Worm (Caenorhabditis elegans) whole organism, young adult: ENCODE data around the gene C23H3.5.

Experiments used
- B0336.3 ChIP-seq: fragments of 200-800 bp; sonication (Bioruptor generic); IDR thresholded peaks from 2 replicates; pipeline ENCODE4 v1.3.6; 2022; ENCODE audit warnings: missing genetic modification characterization, missing compliant biosample characterization
- C06A6.2 ChIP-seq: fragments of 200-800 bp; sonication (Bioruptor generic); conservative IDR thresholded peaks from 2 replicates; pipeline ENCODE4 v1.3.6; 2022; ENCODE audit warnings: missing genetic modification characterization, missing compliant biosample characterization
- C17E4.6 ChIP-seq: fragments of 200-800 bp; sonication (Bioruptor generic); IDR thresholded peaks from 2 replicates; pipeline ENCODE4 v1.3.6; 2022; ENCODE audit warnings: missing genetic modification reagents, missing genetic modification characterization, missing compliant biosample characterization
- D2030.7 ChIP-seq: fragments of 200-800 bp; sonication (Bioruptor generic); IDR thresholded peaks from 2 replicates; pipeline ENCODE4 v1.3.6; 2022; ENCODE audit warnings: missing genetic modification reagents, missing genetic modification characterization, missing compliant biosample characterization
- F23B12.7 ChIP-seq: sonication (generic microtip); optimal IDR thresholded peaks from 2 replicates; lab custom pipeline; 2017; ENCODE audit warnings: missing genetic modification characterization, mild to moderate bottlenecking, missing compliant biosample characterization, antibody characterized with exemption, moderate library complexity; ENCODE audit not compliant: insufficient read depth
- F37B4.10 ChIP-seq: fragments of 200-800 bp; sonication (Bioruptor generic); IDR thresholded peaks from 2 replicates; pipeline ENCODE4 v1.3.6; 2022; ENCODE audit warnings: missing genetic modification characterization, missing compliant biosample characterization
- F39B2.1 ChIP-seq: fragments of 200-800 bp; sonication (Bioruptor generic); IDR thresholded peaks from 2 replicates; pipeline ENCODE4 v1.3.6; 2022; ENCODE audit warnings: missing genetic modification reagents, missing genetic modification characterization, missing compliant biosample characterization
- K11D2.4 ChIP-seq: fragments of 200-800 bp; sonication (Bioruptor generic); IDR thresholded peaks from 2 replicates; pipeline ENCODE4 v1.3.6; 2022; ENCODE audit warnings: missing genetic modification reagents, missing genetic modification characterization, missing compliant biosample characterization
- K12H6.12 ChIP-seq: fragments of 200-800 bp; sonication (Bioruptor generic); optimal IDR thresholded peaks from 2 replicates; lab custom pipeline; 2018; ENCODE audit warnings: mild to moderate bottlenecking, missing genetic modification characterization, missing compliant biosample characterization
- T07F8.4 ChIP-seq: sonication (generic microtip); optimal IDR thresholded peaks from 2 replicates; lab custom pipeline; 2016; ENCODE audit warnings: mild to moderate bottlenecking, missing genetic modification characterization, moderate library complexity, missing compliant biosample characterization
- T26A5.8 ChIP-seq: sonication (generic microtip); optimal IDR thresholded peaks from 2 replicates; lab custom pipeline; 2016; ENCODE audit warnings: missing genetic modification characterization, missing compliant biosample characterization
- Y53F4B.3 ChIP-seq: fragments of 200-800 bp; sonication (Bioruptor generic); IDR thresholded peaks from 2 replicates; pipeline ENCODE4 v1.3.6; 2022; ENCODE audit warnings: missing genetic modification reagents, missing genetic modification characterization, missing compliant biosample characterization
- Y95B8A.8 ChIP-seq: fragments of 200-800 bp; sonication (Bioruptor generic); IDR thresholded peaks from 2 replicates; pipeline ENCODE4 v1.3.6; 2022; ENCODE audit warnings: missing genetic modification reagents, missing genetic modification characterization, missing compliant biosample characterization
- ZK185.1 ChIP-seq: sonication (generic microtip); optimal IDR thresholded peaks from 2 replicates; lab custom pipeline; 2016; ENCODE audit warnings: mild to moderate bottlenecking, missing genetic modification characterization, missing compliant biosample characterization; ENCODE audit not compliant: poor library complexity, severe bottlenecking
- akir-1 ChIP-seq: fragments of 200-800 bp; sonication (Bioruptor generic); optimal IDR thresholded peaks from 2 replicates; lab custom pipeline; 2018; ENCODE audit warnings: mild to moderate bottlenecking, missing genetic modification characterization, moderate library complexity, missing compliant biosample characterization
- ama-1 ChIP-seq, 3 experiments: fragments of 150-350 bp in 1 of 3; sonication (generic microtip) in 2 of 3; optimal IDR thresholded peaks; 2 replicates each; lab custom pipeline; 2014 to 2018; ENCODE audit warnings: missing biosample characterization in 2 of 3, missing genetic modification characterization in 2 of 3, missing genetic modification reagents in 2 of 3
- atf-7 ChIP-seq: sonication (generic microtip); optimal IDR thresholded peaks from 2 replicates; lab custom pipeline; 2017; ENCODE audit warnings: mild to moderate bottlenecking, missing genetic modification characterization, missing compliant biosample characterization
- athp-1 ChIP-seq: sonication (generic microtip); optimal IDR thresholded peaks from 2 replicates; lab custom pipeline; 2017; ENCODE audit warnings: mild to moderate bottlenecking, missing genetic modification characterization, missing compliant biosample characterization
- attf-5 ChIP-seq: fragments of 200-800 bp; sonication (Bioruptor generic); optimal IDR thresholded peaks from 2 replicates; lab custom pipeline; 2018; ENCODE audit warnings: mild to moderate bottlenecking, missing genetic modification characterization, missing compliant biosample characterization
- bed-2 ChIP-seq: fragments of 200-800 bp; sonication (Bioruptor generic); IDR thresholded peaks from 2 replicates; pipeline ENCODE4 v1.3.6; 2022; ENCODE audit warnings: missing genetic modification reagents, missing genetic modification characterization, missing compliant biosample characterization
- ceh-27 ChIP-seq: fragments of 200-800 bp; sonication (Bioruptor generic); optimal IDR thresholded peaks from 2 replicates; lab custom pipeline; 2018; ENCODE audit warnings: mild to moderate bottlenecking, missing genetic modification characterization, moderate library complexity, missing compliant biosample characterization
- ceh-58 ChIP-seq: fragments of 200-800 bp; sonication (Bioruptor generic); IDR thresholded peaks from 2 replicates; pipeline ENCODE4 v1.3.6; 2022; ENCODE audit warnings: missing genetic modification characterization, missing compliant biosample characterization
- ceh-79 ChIP-seq: sonication (generic microtip); optimal IDR thresholded peaks from 2 replicates; lab custom pipeline; 2017; ENCODE audit warnings: mild to moderate bottlenecking, missing genetic modification characterization, missing compliant biosample characterization
- chd-7 ChIP-seq: sonication (generic microtip); optimal IDR thresholded peaks from 2 replicates; lab custom pipeline; 2016; ENCODE audit warnings: mild to moderate bottlenecking, missing genetic modification characterization, moderate library complexity, missing compliant biosample characterization
- die-1 ChIP-seq: sonication (generic microtip); optimal IDR thresholded peaks from 2 replicates; lab custom pipeline; 2016; ENCODE audit warnings: missing genotype, mild to moderate bottlenecking, missing genetic modification characterization, missing compliant biosample characterization
- dox-1 ChIP-seq: fragments of 200-800 bp; sonication (Bioruptor generic); IDR thresholded peaks from 2 replicates; pipeline ENCODE4 v1.3.6; 2022; ENCODE audit warnings: missing genetic modification reagents, missing genetic modification characterization, missing compliant biosample characterization
- dpl-1 ChIP-seq: fragments of 150-350 bp; optimal IDR thresholded peaks from 2 replicates; lab custom pipeline; 2014; ENCODE audit warnings: missing biosample characterization, missing genetic modification reagents, missing genetic modification characterization
- ekl-4 ChIP-seq: fragments of 200-800 bp; sonication (Bioruptor generic); IDR thresholded peaks from 2 replicates; pipeline ENCODE4 v1.3.6; 2022; ENCODE audit warnings: missing genetic modification reagents, missing genetic modification characterization, missing compliant biosample characterization
- him-1 ChIP-seq: sonication (generic microtip); optimal IDR thresholded peaks from 2 replicates; lab custom pipeline; 2016; ENCODE audit warnings: missing genotype, missing genetic modification reagents, missing genetic modification characterization, missing compliant biosample characterization
- hlh-26 ChIP-seq: fragments of 200-800 bp; sonication (Bioruptor generic); conservative IDR thresholded peaks from 2 replicates; pipeline ENCODE4 v1.3.6; 2022; ENCODE audit warnings: missing genetic modification reagents, missing genetic modification characterization, missing compliant biosample characterization
- hrde-1 ChIP-seq: sonication (generic microtip); optimal IDR thresholded peaks from 2 replicates; lab custom pipeline; 2016; ENCODE audit warnings: missing genetic modification characterization, mild to moderate bottlenecking, missing compliant biosample characterization, moderate library complexity, missing genotype, missing genetic modification reagents, borderline replicate concordance
- hsf-1 ChIP-seq: fragments of 200-800 bp; sonication (Bioruptor generic); IDR thresholded peaks from 2 replicates; pipeline ENCODE4 v1.3.6; 2022; ENCODE audit warnings: missing genetic modification reagents, missing genetic modification characterization, missing compliant biosample characterization
- lin-35 ChIP-seq, 3 experiments: fragments of 150-350 bp in 2 of 3; sonication (generic microtip) in 1 of 3; optimal IDR thresholded peaks; 2 replicates each; lab custom pipeline; 2014 to 2018; ENCODE audit warnings: missing biosample characterization in 3 of 3, missing genetic modification characterization in 3 of 3, missing genetic modification reagents in 3 of 3
- lin-40 ChIP-seq: sonication (generic microtip); optimal IDR thresholded peaks from 2 replicates; lab custom pipeline; 2016; ENCODE audit warnings: missing genetic modification characterization, mild to moderate bottlenecking, missing compliant biosample characterization, missing genotype, missing genetic modification reagents
- lir-1 ChIP-seq: fragments of 200-800 bp; sonication (Bioruptor generic); conservative IDR thresholded peaks from 2 replicates; pipeline ENCODE4 v1.3.6; 2022; ENCODE audit warnings: missing genetic modification reagents, missing genetic modification characterization, missing compliant biosample characterization
- madf-3 ChIP-seq: fragments of 200-800 bp; sonication (Bioruptor generic); IDR thresholded peaks from 2 replicates; pipeline ENCODE4 v1.3.6; 2022; ENCODE audit warnings: missing genetic modification reagents, missing genetic modification characterization, missing compliant biosample characterization
- madf-6 ChIP-seq: fragments of 200-800 bp; sonication (Bioruptor generic); IDR thresholded peaks from 2 replicates; pipeline ENCODE4 v1.3.6; 2022; ENCODE audit warnings: missing genetic modification reagents, missing genetic modification characterization, missing compliant biosample characterization
- mcd-1 ChIP-seq: fragments of 200-800 bp; sonication (Bioruptor generic); IDR thresholded peaks from 2 replicates; pipeline ENCODE4 v1.3.6; 2022; ENCODE audit warnings: missing genetic modification reagents, missing genetic modification characterization, missing compliant biosample characterization
- mel-28 ChIP-seq: sonication (generic microtip); optimal IDR thresholded peaks from 2 replicates; lab custom pipeline; 2016; ENCODE audit warnings: borderline replicate concordance, mild to moderate bottlenecking, missing genetic modification characterization, missing compliant biosample characterization
- nfya-1 ChIP-seq: sonication (generic microtip); optimal IDR thresholded peaks from 2 replicates; lab custom pipeline; 2017; ENCODE audit warnings: antibody characterized with exemption, missing compliant biosample characterization, missing genetic modification characterization, borderline replicate concordance; ENCODE audit not compliant: insufficient read depth
- nfyb-1 ChIP-seq: fragments of 200-800 bp; sonication (Bioruptor generic); IDR thresholded peaks from 2 replicates; pipeline ENCODE4 v1.3.6; 2022; ENCODE audit warnings: missing genetic modification reagents, missing genetic modification characterization, missing compliant biosample characterization
- snpc-1.1 ChIP-seq: sonication (generic microtip); optimal IDR thresholded peaks from 2 replicates; lab custom pipeline; 2017; ENCODE audit warnings: missing genetic modification characterization, mild to moderate bottlenecking, missing compliant biosample characterization, antibody characterized with exemption, moderate library complexity, missing genotype, missing genetic modification reagents; ENCODE audit not compliant: insufficient read depth
- snpc-3.4 ChIP-seq: sonication (generic microtip); optimal IDR thresholded peaks from 2 replicates; lab custom pipeline; 2017; ENCODE audit warnings: missing genetic modification characterization, mild to moderate bottlenecking, missing compliant biosample characterization, antibody characterized with exemption, moderate library complexity, missing genotype, missing genetic modification reagents
- tlf-1 ChIP-seq: fragments of 200-800 bp; sonication (Bioruptor generic); optimal IDR thresholded peaks from 2 replicates; lab custom pipeline; 2018; ENCODE audit warnings: mild to moderate bottlenecking, missing genetic modification characterization, missing compliant biosample characterization
- zfh-2 ChIP-seq: fragments of 200-800 bp; sonication (Bioruptor generic); conservative IDR thresholded peaks from 2 replicates; pipeline ENCODE4 v1.3.6; 2022; ENCODE audit warnings: missing genetic modification reagents, missing genetic modification characterization, missing compliant biosample characterization
- ztf-18 ChIP-seq: sonication (generic microtip); optimal IDR thresholded peaks from 2 replicates; lab custom pipeline; 2016; ENCODE audit warnings: missing genotype, mild to moderate bottlenecking, missing genetic modification characterization, missing compliant biosample characterization
- ztf-26 ChIP-seq: sonication (generic microtip); optimal IDR thresholded peaks from 2 replicates; lab custom pipeline; 2017; ENCODE audit warnings: missing genetic modification characterization, missing compliant biosample characterization
- ztf-3 ChIP-seq: fragments of 200-800 bp; sonication (Bioruptor generic); optimal IDR thresholded peaks from 2 replicates; lab custom pipeline; 2018; ENCODE audit warnings: mild to moderate bottlenecking, missing genetic modification characterization, missing compliant biosample characterization

C23H3.5 gene

DNA sequence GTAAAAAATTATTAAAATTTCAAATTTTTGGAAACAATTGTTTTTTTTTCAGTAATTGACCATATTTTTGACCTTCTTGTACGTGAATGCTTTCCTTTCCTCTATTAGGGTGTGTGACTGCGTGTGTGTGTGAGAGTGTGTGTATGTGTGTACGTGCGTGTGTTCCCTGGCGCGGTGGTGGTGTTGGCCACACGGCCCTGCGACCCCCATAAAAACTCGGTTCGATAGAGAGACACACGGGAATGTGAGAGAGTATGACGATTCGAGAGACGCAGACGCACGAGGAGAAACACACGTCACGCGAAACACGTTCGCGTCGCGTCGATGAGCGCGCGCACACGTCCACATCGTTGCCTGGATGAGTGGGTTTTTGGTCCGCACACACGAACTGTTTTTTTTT lies 28.6 kb upstream of the C23H3.5 start (continued):
- TF ChIP-seq snpc-1.1 (no peak), B0336.3 (GFP tag; lab: Robert Waterston, UW) (peak; percentile 55; the same call in 1 of the 2 replicates), die-1 (tag; lab: Kevin White, UChicago) (no peak), tlf-1 (GFP tag; lab: Kevin White, UChicago) (no peak), madf-6 (GFP tag; lab: Robert Waterston, UW) (no peak), Y95B8A.8 (no peak), F37B4.10 (GFP tag; lab: Robert Waterston, UW) (no peak), him-1 (tag; lab: Kevin White, UChicago) (no peak), madf-3 (GFP tag; lab: Robert Waterston, UW) (no peak), snpc-3.4 (tag; lab: Kevin White, UChicago) (no peak), mcd-1 (peak; percentile 67), D2030.7 (GFP tag; lab: Robert Waterston, UW) (no peak), lin-40 (tag; lab: Kevin White, UChicago) (peak; percentile 81), ztf-3 (GFP tag; lab: Kevin White, UChicago) (peak; percentile 16), bed-2 (GFP tag; lab: Robert Waterston, UW) (no peak), hsf-1 (GFP tag; lab: Robert Waterston, UW) (no peak), ztf-18 (tag; lab: Kevin White, UChicago) (peak; percentile 82), lin-35 (GFP tag; optimal IDR thresholded peaks at IDR 0.05; lab: Kevin White, UChicago) (peak in 1 of 3 experiments; percentile 41), hrde-1 (no peak), ZK185.1 (peak; percentile 28), ama-1 (optimal IDR thresholded peaks at IDR 0.05; lab: Kevin White, UChicago) (no peak), ama-1 (GFP tag; optimal IDR thresholded peaks at IDR 0.05; lab: Kevin White, UChicago) (no peak), dox-1 (GFP tag; lab: Robert Waterston, UW) (peak; percentile 79), attf-5 (GFP tag; lab: Kevin White, UChicago) (peak; percentile 93), nfya-1 (no peak), athp-1 (no peak), ceh-27 (GFP tag; lab: Kevin White, UChicago) (peak; percentile 83), F39B2.1 (no peak), akir-1 (GFP tag; lab: Kevin White, UChicago) (no peak), mel-28 (tag; lab: Kevin White, UChicago) (no peak), ceh-58 (GFP tag; lab: Robert Waterston, UW) (no peak), ztf-26 (tag; lab: Kevin White, UChicago) (peak; percentile 50), lir-1 (GFP tag; lab: Robert Waterston, UW) (0 out of 2 replicates have a peak, but pooled peaks have one; percentile 21), nfyb-1 (peak; percentile 44), C17E4.6 (GFP tag; lab: Robert Waterston, UW) (no peak), zfh-2 (GFP tag; lab: Robert Waterston, UW) (no peak; the same call in none of the 2 replicates), K11D2.4 (peak; percentile 68; the same call in 1 of the 2 replicates), T07F8.4 (tag; lab: Kevin White, UChicago) (no peak), ceh-79 (tag; lab: Kevin White, UChicago) (no peak), C06A6.2 (GFP tag; lab: Robert Waterston, UW) (0 out of 2 replicates have a peak, but pooled peaks have one; percentile 36), ekl-4 (GFP tag; lab: Robert Waterston, UW) (peak; percentile 35; the same call in 1 of the 2 replicates), F23B12.7 (peak; percentile 46), dpl-1 (GFP tag; lab: Kevin White, UChicago) (no peak), K12H6.12 (tag; lab: Kevin White, UChicago) (peak; percentile 73), hlh-26 (GFP tag; lab: Robert Waterston, UW) (no peak), chd-7 (peak; percentile 12), T26A5.8 (no peak), Y53F4B.3 (GFP tag; lab: Robert Waterston, UW) (no peak), atf-7 (tag; lab: Kevin White, UChicago) (peak; percentile 71)
